Fruit fly (Drosophila melanogaster) Kc167 (cell line): ENCODE results near the gene Fer2.

ENCODE experiments used
- Myc ChIP-seq: fragments of >200 bp; optimal IDR thresholded peaks from 2 replicates; lab custom pipeline; 2017; ENCODE audit warnings: missing external identifiers
- Sin3A ChIP-seq: fragments of >200 bp; optimal IDR thresholded peaks from 2 replicates; lab custom pipeline; 2018; ENCODE audit warnings: missing external identifiers
- h ChIP-seq: fragments of >200 bp; optimal IDR thresholded peaks from 3 replicates; lab custom pipeline; 2018; ENCODE audit warnings: missing external identifiers
- insv ChIP-seq: fragments of >200 bp; optimal IDR thresholded peaks from 3 replicates; lab custom pipeline; 2018; ENCODE audit warnings: missing external identifiers
- psq ChIP-seq: fragments of >200 bp; optimal IDR thresholded peaks from 2 replicates; lab custom pipeline; 2017; ENCODE audit warnings: missing external identifiers
- ttk ChIP-seq: sonication (Bioruptor generic); optimal IDR thresholded peaks from 2 replicates; lab custom pipeline; 2017; ENCODE audit warnings: missing external identifiers

dm6 chr3R:16187737-16188136 lies 36.6 kb upstream of the Fer2 start:
- TF ChIP-seq psq (lab: Kevin White, UChicago) (no peak), ttk (lab: Kevin White, UChicago) (no peak), Myc (no peak), h (lab: Kevin White, UChicago) (no peak), insv (no peak), Sin3A (no peak)
